Worm (Caenorhabditis elegans) whole organism, L2 larva: ENCODE results near the gene bath-15.

Experiments
- F13H6.1 ChIP-seq: sonication (generic microtip); optimal IDR thresholded peaks from 2 replicates; lab custom pipeline; 2016; ENCODE audit warnings: missing genetic modification characterization, missing compliant biosample characterization
- R02D3.7 ChIP-seq: fragments of 150-350 bp; optimal IDR thresholded peaks from 2 replicates; lab custom pipeline; 2014; ENCODE audit warnings: missing biosample characterization, missing genetic modification characterization
- aly-2 ChIP-seq: fragments of 150-350 bp; optimal IDR thresholded peaks from 2 replicates; lab custom pipeline; 2014; ENCODE audit warnings: missing biosample characterization, missing genetic modification characterization
- blmp-1 ChIP-seq: sonication (generic microtip); optimal IDR thresholded peaks from 2 replicates; lab custom pipeline; 2017; ENCODE audit warnings: missing genetic modification characterization, mild to moderate bottlenecking, missing compliant biosample characterization, antibody characterized with exemption, moderate library complexity; ENCODE audit not compliant: insufficient read depth
- dmd-4 ChIP-seq: sonication (generic microtip); optimal IDR thresholded peaks from 2 replicates; lab custom pipeline; 2017; ENCODE audit warnings: missing biosample characterization, missing genetic modification characterization
- egl-27 ChIP-seq: sonication (generic microtip); optimal IDR thresholded peaks from 3 replicates; lab custom pipeline; 2017; ENCODE audit warnings: missing biosample characterization, missing genetic modification reagents, missing genetic modification characterization
- elt-3 ChIP-seq: sonication (generic microtip); optimal IDR thresholded peaks from 2 replicates; lab custom pipeline; 2017; ENCODE audit warnings: missing biosample characterization, missing genetic modification characterization
- gmeb-1 ChIP-seq: fragments of 150-350 bp; optimal IDR thresholded peaks from 2 replicates; lab custom pipeline; 2014; ENCODE audit warnings: missing biosample characterization, missing genetic modification characterization
- lin-39 ChIP-seq: fragments of 150-350 bp; optimal IDR thresholded peaks from 2 replicates; lab custom pipeline; 2014; ENCODE audit warnings: missing biosample characterization, missing genetic modification reagents, missing genetic modification characterization
- lsy-2 ChIP-seq, 2 experiments: fragments of 150-350 bp in 1 of 2; sonication (generic microtip) in 1 of 2; optimal IDR thresholded peaks; 2 replicates each; lab custom pipeline; 2014 to 2017; ENCODE audit warnings: missing biosample characterization in 2 of 2, missing genetic modification characterization in 2 of 2
- mdl-1 ChIP-seq, 2 experiments: fragments of 150-350 bp in 1 of 2; sonication (generic microtip) in 1 of 2; optimal IDR thresholded peaks; 2 replicates each; lab custom pipeline; 2017; ENCODE audit warnings: missing biosample characterization in 2 of 2, missing genetic modification characterization in 2 of 2
- nhr-12 ChIP-seq: fragments of 150-350 bp; optimal IDR thresholded peaks from 2 replicates; lab custom pipeline; 2014; ENCODE audit warnings: missing biosample characterization, missing genetic modification characterization
- nhr-237 ChIP-seq: fragments of 150-350 bp; optimal IDR thresholded peaks from 2 replicates; lab custom pipeline; 2014; ENCODE audit warnings: missing biosample characterization, missing genetic modification characterization
- unc-55 ChIP-seq: fragments of 150-350 bp; sonication (generic microtip); optimal IDR thresholded peaks from 3 replicates; lab custom pipeline; 2014; ENCODE audit warnings: missing biosample characterization, missing genetic modification reagents, missing genetic modification characterization

DNA sequence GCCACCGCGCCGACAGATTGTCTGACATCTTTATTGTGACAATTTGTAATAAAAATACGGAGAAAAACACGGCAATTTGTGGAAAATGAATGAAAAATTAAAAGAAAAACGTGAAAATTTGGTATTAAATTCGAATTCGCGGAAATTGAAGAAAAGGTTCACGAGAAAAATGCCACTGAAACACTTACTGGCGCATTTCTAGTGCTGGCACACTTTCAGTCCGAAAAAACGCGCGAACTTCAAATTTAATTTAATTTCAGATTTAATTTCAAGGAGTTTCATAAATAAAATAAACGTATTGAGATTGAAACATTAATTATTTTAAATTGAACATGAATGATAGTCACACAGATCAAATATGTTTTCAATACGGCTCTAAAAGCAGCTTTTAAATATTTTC lies 19.5 kb upstream of the bath-15 start, which contains the start of gene cyk-7:
- TF ChIP-seq egl-27 (tag; lab: Kevin White, UChicago) (no peak), lsy-2 (tag; optimal IDR thresholded peaks at IDR 0.05; lab: Kevin White, UChicago) (peak in 1 of 2 experiments; percentile 37), dmd-4 (no peak), unc-55 (GFP tag; lab: Kevin White, UChicago) (no peak), lin-39 (tag; lab: Kevin White, UChicago) (no peak), R02D3.7 (tag; lab: Kevin White, UChicago) (no peak), gmeb-1 (tag; lab: Kevin White, UChicago) (no peak), elt-3 (no peak), blmp-1 (tag; lab: Kevin White, UChicago) (no peak), nhr-237 (tag; lab: Kevin White, UChicago) (no peak), F13H6.1 (tag; lab: Kevin White, UChicago) (no peak), mdl-1 (tag; optimal IDR thresholded peaks at IDR 0.05; lab: Kevin White, UChicago) (no peak), nhr-12 (tag; lab: Kevin White, UChicago) (no peak), aly-2 (tag; lab: Kevin White, UChicago) (no peak)
